Worm (Caenorhabditis elegans) whole organism, L1 larva: Measurements from ENCODE around the gene C17H11.1.
"Not testable (repeated sequence)": the region's sequence is repeated elsewhere in the genome, so short reads cannot be mapped to it uniquely, and the experiment has no call there.

Experiments
- aly-2 ChIP-seq: fragments of 150-350 bp; optimal IDR thresholded peaks from 2 replicates; lab custom pipeline; 2014; ENCODE audit warnings: missing biosample characterization, missing genetic modification characterization
- lsy-2 ChIP-seq, 2 experiments: fragments of 150-350 bp; optimal IDR thresholded peaks; 2 replicates each; lab custom pipeline; 2014; ENCODE audit warnings: missing biosample characterization in 2 of 2, missing genetic modification characterization in 2 of 2
- nhr-71 ChIP-seq: sonication (generic microtip); optimal IDR thresholded peaks from 2 replicates; lab custom pipeline; 2016; ENCODE audit warnings: mild to moderate bottlenecking, missing genetic modification characterization, moderate library complexity, missing compliant biosample characterization
- pqm-1 ChIP-seq: sonication (generic microtip); optimal IDR thresholded peaks from 3 replicates; lab custom pipeline; 2017; ENCODE audit warnings: missing biosample characterization, missing genetic modification characterization

ce11 chrX:8154374-8154836 is 19.3 kb upstream of the C17H11.1 start:
- not testable (repeated sequence) for TF ChIP-seq pqm-1 (tag; lab: Kevin White, UChicago); lsy-2 (tag; optimal IDR thresholded peaks at IDR 0.05; lab: Kevin White, UChicago); aly-2
- TF ChIP-seq nhr-71 (tag; lab: Kevin White, UChicago): peak; percentile 25
